Worm (Caenorhabditis elegans) whole organism, L3 larva: ENCODE measurements around the gene gpd-2.

Source experiments
- R02D3.7 ChIP-seq: fragments of 150-350 bp; optimal IDR thresholded peaks from 2 replicates; lab custom pipeline; 2014; ENCODE audit warnings: missing biosample characterization, missing genetic modification characterization
- ZK546.5 ChIP-seq: sonication (generic microtip); optimal IDR thresholded peaks from 2 replicates; lab custom pipeline; 2017; ENCODE audit warnings: missing biosample characterization, missing genetic modification characterization
- aly-2 ChIP-seq: fragments of 150-350 bp; optimal IDR thresholded peaks from 2 replicates; lab custom pipeline; 2014; ENCODE audit warnings: missing biosample characterization, missing genetic modification characterization
- ama-1 ChIP-seq: fragments of 150-350 bp; optimal IDR thresholded peaks from 2 replicates; lab custom pipeline; 2018
- ceh-16 ChIP-seq: sonication (generic microtip); optimal IDR thresholded peaks from 2 replicates; lab custom pipeline; 2017; ENCODE audit warnings: missing biosample characterization, missing genetic modification characterization
- ceh-28 ChIP-seq: fragments of 150-350 bp; optimal IDR thresholded peaks from 2 replicates; lab custom pipeline; 2014; ENCODE audit warnings: missing biosample characterization, missing genetic modification reagents, missing genetic modification characterization
- ceh-82 ChIP-seq: fragments of 150-350 bp; optimal IDR thresholded peaks from 2 replicates; lab custom pipeline; 2014; ENCODE audit warnings: missing biosample characterization, missing genetic modification characterization
- ceh-9 ChIP-seq: sonication (generic microtip); optimal IDR thresholded peaks from 2 replicates; lab custom pipeline; 2018; ENCODE audit warnings: missing biosample characterization, missing genetic modification characterization
- daf-12 ChIP-seq: fragments of 150-350 bp; optimal IDR thresholded peaks from 2 replicates; lab custom pipeline; 2014; ENCODE audit warnings: missing biosample characterization, missing genetic modification reagents, missing genetic modification characterization
- egl-27 ChIP-seq: sonication (generic microtip); optimal IDR thresholded peaks from 4 replicates; lab custom pipeline; 2017; ENCODE audit warnings: missing biosample characterization, missing genetic modification reagents, missing genetic modification characterization
- egl-5 ChIP-seq: fragments of 150-350 bp; optimal IDR thresholded peaks from 2 replicates; lab custom pipeline; 2017; ENCODE audit warnings: missing biosample characterization, missing genetic modification reagents, missing genetic modification characterization, inconsistent platforms
- elt-1 ChIP-seq: fragments of 150-350 bp; optimal IDR thresholded peaks from 2 replicates; lab custom pipeline; 2014; ENCODE audit warnings: missing biosample characterization, missing genetic modification characterization
- elt-2 ChIP-seq: sonication (generic microtip); optimal IDR thresholded peaks from 2 replicates; lab custom pipeline; 2016; ENCODE audit warnings: missing genetic modification reagents, mild to moderate bottlenecking, missing genetic modification characterization, missing compliant biosample characterization
- elt-3 ChIP-seq, 3 experiments: fragments of 150-350 bp in 1 of 3; sonication (generic microtip) in 2 of 3; optimal IDR thresholded peaks; 2 replicates in 2 of 3; 4 replicates in 1 of 3; lab custom pipeline; 2014 to 2017; ENCODE audit warnings: missing biosample characterization in 3 of 3, missing genetic modification characterization in 3 of 3
- eor-1 ChIP-seq, 2 experiments: fragments of 150-350 bp; optimal IDR thresholded peaks; 2 replicates each; lab custom pipeline; 2014 to 2018; ENCODE audit warnings: missing biosample characterization in 2 of 2, missing genetic modification characterization in 2 of 2
- fkh-10 ChIP-seq: sonication (generic microtip); optimal IDR thresholded peaks from 2 replicates; lab custom pipeline; 2017; ENCODE audit warnings: missing biosample characterization, missing genetic modification reagents, missing genetic modification characterization
- fkh-2 ChIP-seq: fragments of 150-350 bp; optimal IDR thresholded peaks from 2 replicates; lab custom pipeline; 2014; ENCODE audit warnings: missing biosample characterization, missing genetic modification reagents, missing genetic modification characterization
- fos-1 ChIP-seq: fragments of 150-350 bp; optimal IDR thresholded peaks from 2 replicates; lab custom pipeline; 2014; ENCODE audit warnings: missing biosample characterization, missing genetic modification characterization
- hmg-11 ChIP-seq: sonication (generic microtip); optimal IDR thresholded peaks from 2 replicates; lab custom pipeline; 2016; ENCODE audit warnings: missing genetic modification characterization, missing compliant biosample characterization
- jun-1 ChIP-seq: fragments of 150-350 bp; optimal IDR thresholded peaks from 2 replicates; lab custom pipeline; 2014; ENCODE audit warnings: missing biosample characterization, missing genetic modification reagents, missing genetic modification characterization
- lin-15B ChIP-seq: fragments of 150-350 bp; optimal IDR thresholded peaks from 2 replicates; lab custom pipeline; 2014; ENCODE audit warnings: missing biosample characterization, missing genetic modification characterization
- lin-39 ChIP-seq: fragments of 150-350 bp; optimal IDR thresholded peaks from 2 replicates; lab custom pipeline; 2018; ENCODE audit warnings: missing biosample characterization, missing genetic modification reagents, missing genetic modification characterization
- lsy-12 ChIP-seq: sonication (generic microtip); optimal IDR thresholded peaks from 2 replicates; lab custom pipeline; 2016; ENCODE audit warnings: mild to moderate bottlenecking, missing genetic modification characterization, missing compliant biosample characterization
- mdl-1 ChIP-seq: fragments of 150-350 bp; optimal IDR thresholded peaks from 2 replicates; lab custom pipeline; 2014; ENCODE audit warnings: missing biosample characterization, missing genetic modification characterization
- mml-1 ChIP-seq: fragments of 150-350 bp; sonication (generic microtip); optimal IDR thresholded peaks from 3 replicates; lab custom pipeline; 2014; ENCODE audit warnings: missing biosample characterization, missing genetic modification characterization
- nfya-1 ChIP-seq: sonication (generic microtip); optimal IDR thresholded peaks from 2 replicates; lab custom pipeline; 2017; ENCODE audit warnings: missing genetic modification characterization, mild to moderate bottlenecking, missing compliant biosample characterization, antibody characterized with exemption, moderate library complexity; ENCODE audit not compliant: insufficient read depth
- nhr-11 ChIP-seq: fragments of 150-350 bp; optimal IDR thresholded peaks from 2 replicates; lab custom pipeline; 2014; ENCODE audit warnings: missing biosample characterization, missing genetic modification characterization
- nhr-12 ChIP-seq: fragments of 150-350 bp; optimal IDR thresholded peaks from 2 replicates; lab custom pipeline; 2014; ENCODE audit warnings: missing biosample characterization, missing genetic modification characterization
- nhr-23 ChIP-seq: fragments of 150-350 bp; optimal IDR thresholded peaks from 2 replicates; lab custom pipeline; 2014; ENCODE audit warnings: missing biosample characterization, missing genetic modification reagents, missing genetic modification characterization
- nhr-237 ChIP-seq: fragments of 150-350 bp; optimal IDR thresholded peaks from 2 replicates; lab custom pipeline; 2014; ENCODE audit warnings: missing biosample characterization, missing genetic modification characterization
- nhr-25 ChIP-seq: sonication (generic microtip); optimal IDR thresholded peaks from 2 replicates; lab custom pipeline; 2017; ENCODE audit warnings: missing biosample characterization, missing genetic modification characterization
- nhr-28 ChIP-seq: fragments of 150-350 bp; optimal IDR thresholded peaks from 2 replicates; lab custom pipeline; 2014; ENCODE audit warnings: missing biosample characterization, missing genetic modification characterization
- nhr-43 ChIP-seq: sonication (generic microtip); optimal IDR thresholded peaks from 2 replicates; lab custom pipeline; 2016; ENCODE audit warnings: mild to moderate bottlenecking, missing genetic modification characterization, missing compliant biosample characterization; ENCODE audit not compliant: poor library complexity, severe bottlenecking
- nhr-67 ChIP-seq: fragments of 150-350 bp; optimal IDR thresholded peaks from 2 replicates; lab custom pipeline; 2014; ENCODE audit warnings: missing biosample characterization, missing genetic modification characterization
- nhr-76 ChIP-seq: fragments of 150-350 bp; sonication (generic microtip); optimal IDR thresholded peaks from 5 replicates; lab custom pipeline; 2014; ENCODE audit warnings: missing biosample characterization, missing genetic modification characterization
- nhr-77 ChIP-seq: fragments of 150-350 bp; optimal IDR thresholded peaks from 2 replicates; lab custom pipeline; 2014; ENCODE audit warnings: missing biosample characterization, missing genetic modification characterization
- pha-4 ChIP-seq: fragments of 150-350 bp; optimal IDR thresholded peaks from 2 replicates; lab custom pipeline; 2014; ENCODE audit warnings: missing biosample characterization, missing genetic modification reagents, missing genetic modification characterization
- pqm-1 ChIP-seq: fragments of 150-350 bp; optimal IDR thresholded peaks from 2 replicates; lab custom pipeline; 2017; ENCODE audit warnings: missing biosample characterization, missing genetic modification characterization, inconsistent platforms
- sea-2 ChIP-seq: fragments of 150-350 bp; sonication (generic microtip); optimal IDR thresholded peaks from 4 replicates; lab custom pipeline; 2014; ENCODE audit warnings: missing biosample characterization, missing genetic modification reagents, missing genetic modification characterization
- skn-1 ChIP-seq: fragments of 150-350 bp; optimal IDR thresholded peaks from 2 replicates; lab custom pipeline; 2014; ENCODE audit warnings: missing biosample characterization, missing genetic modification characterization
- snpc-4 ChIP-seq: fragments of 150-350 bp; optimal IDR thresholded peaks from 2 replicates; lab custom pipeline; 2014; ENCODE audit warnings: missing biosample characterization, missing genetic modification characterization
- tbx-2 ChIP-seq: sonication (generic microtip); optimal IDR thresholded peaks from 2 replicates; lab custom pipeline; 2016; ENCODE audit warnings: mild to moderate bottlenecking, missing genetic modification characterization, missing compliant biosample characterization
- unc-39 ChIP-seq: sonication (generic microtip); optimal IDR thresholded peaks from 4 replicates; lab custom pipeline; 2017; ENCODE audit warnings: missing biosample characterization, missing genetic modification characterization
- unc-62 ChIP-seq: fragments of 150-350 bp; sonication (generic microtip); optimal IDR thresholded peaks from 4 replicates; lab custom pipeline; 2014; ENCODE audit warnings: missing biosample characterization, missing genetic modification reagents, missing genetic modification characterization
- zag-1 ChIP-seq: fragments of 150-350 bp; optimal IDR thresholded peaks from 2 replicates; lab custom pipeline; 2014; ENCODE audit warnings: missing biosample characterization, missing genetic modification characterization
- ztf-11 ChIP-seq: fragments of 150-350 bp; optimal IDR thresholded peaks from 2 replicates; lab custom pipeline; 2014; ENCODE audit warnings: missing biosample characterization, missing genetic modification characterization
- ztf-4 ChIP-seq: fragments of 150-350 bp; optimal IDR thresholded peaks from 2 replicates; lab custom pipeline; 2014; ENCODE audit warnings: missing biosample characterization, missing genetic modification characterization

The gpd-2 gene

ce11 chrX:3135186-3135585 is 20.7 kb upstream of the gpd-2 start, which contains the start of gene K10B3.1:
TSS of gene K10B3.1 (plus strand) at chrX:3135486.
- peak; percentile 3 for TF ChIP-seq pha-4 (tag; lab: Kevin White, UChicago)
- no peak for TF ChIP-seq hmg-11 (tag; lab: Kevin White, UChicago)
- no peak for TF ChIP-seq daf-12 (tag; lab: Kevin White, UChicago)
- TF ChIP-seq jun-1: no peak
- TF ChIP-seq egl-27 (tag; lab: Kevin White, UChicago): no peak
- no peak for TF ChIP-seq lin-39 (tag; lab: Kevin White, UChicago)
- TF ChIP-seq, all 47 proteins: peak for 1

ce11 chrX:3127626-3128142 is 13.2 kb upstream of the gpd-2 start:
- peak; percentile 98 for TF ChIP-seq pha-4 (tag; lab: Kevin White, UChicago)
- peak; percentile 96 for TF ChIP-seq jun-1
- peak; percentile 92 for TF ChIP-seq lsy-12
- peak; percentile 92 for TF ChIP-seq nfya-1 (tag; lab: Kevin White, UChicago)
- no peak for TF ChIP-seq eor-1 (tag; optimal IDR thresholded peaks at IDR 0.05; lab: Kevin White, UChicago)
- TF ChIP-seq ZK546.5: no peak
- TF ChIP-seq elt-3 (tag; optimal IDR thresholded peaks at IDR 0.05; lab: Kevin White, UChicago): peak in 1 of 3 experiments; percentile 4
- peak; percentile 76 for TF ChIP-seq ztf-4 (tag; lab: Kevin White, UChicago)
- peak; percentile 28 for TF ChIP-seq fkh-2 (tag; lab: Kevin White, UChicago)
- TF ChIP-seq ceh-82 (tag; lab: Kevin White, UChicago): peak; percentile 68
- peak; percentile 87 for TF ChIP-seq skn-1
- TF ChIP-seq nhr-76 (tag; lab: Kevin White, UChicago): no peak
- no peak for TF ChIP-seq unc-39 (tag; lab: Kevin White, UChicago)
- TF ChIP-seq nhr-67 (tag; lab: Kevin White, UChicago): no peak
- TF ChIP-seq ceh-28 (tag; lab: Kevin White, UChicago): peak; percentile 80
- peak; percentile 87 for TF ChIP-seq nhr-11
- peak; percentile 72 for TF ChIP-seq pqm-1 (tag; lab: Kevin White, UChicago)
- peak; percentile 60 for TF ChIP-seq zag-1 (tag; lab: Kevin White, UChicago)
- peak; percentile 90 for TF ChIP-seq unc-62 (GFP tag; lab: Kevin White, UChicago)
- peak; percentile 97 for TF ChIP-seq hmg-11 (tag; lab: Kevin White, UChicago)
- peak; percentile 11 for TF ChIP-seq aly-2
- TF ChIP-seq egl-27 (tag; lab: Kevin White, UChicago): peak; percentile 86
- peak; percentile 95 for TF ChIP-seq nhr-25 (tag; lab: Kevin White, UChicago)
- no peak for TF ChIP-seq nhr-237 (tag; lab: Kevin White, UChicago)
- peak; percentile 93 for TF ChIP-seq fos-1 (tag; lab: Kevin White, UChicago)
- TF ChIP-seq nhr-12 (tag; lab: Kevin White, UChicago): no peak
- TF ChIP-seq fkh-10 (GFP tag; lab: Kevin White, UChicago): peak; percentile 67
- no peak for TF ChIP-seq ztf-11 (tag; lab: Kevin White, UChicago)
- peak; percentile 29 for TF ChIP-seq ama-1 (lab: Kevin White, UChicago)
- no peak for TF ChIP-seq mml-1
- peak; percentile 86 for TF ChIP-seq tbx-2
- TF ChIP-seq mdl-1 (tag; lab: Kevin White, UChicago): peak; percentile 54
- peak; percentile 51 for TF ChIP-seq snpc-4
- TF ChIP-seq lin-39 (tag; lab: Kevin White, UChicago): peak; percentile 99
- TF ChIP-seq nhr-77: no peak
- TF ChIP-seq daf-12 (tag; lab: Kevin White, UChicago): no peak
- peak; percentile 78 for TF ChIP-seq elt-1 (tag; lab: Kevin White, UChicago)
- peak; percentile 79 for TF ChIP-seq nhr-23 (tag; lab: Kevin White, UChicago)
- TF ChIP-seq egl-5 (tag; lab: Kevin White, UChicago): peak; percentile 78
- no peak for TF ChIP-seq ceh-9 (tag; lab: Kevin White, UChicago)
- TF ChIP-seq R02D3.7 (tag; lab: Kevin White, UChicago): peak; percentile 43
- peak; percentile 92 for TF ChIP-seq elt-2 (tag; lab: Kevin White, UChicago)
- TF ChIP-seq nhr-28 (tag; lab: Kevin White, UChicago): no peak
- TF ChIP-seq lin-15B: peak; percentile 65
- TF ChIP-seq sea-2 (GFP tag; lab: Kevin White, UChicago): no peak
- no peak for TF ChIP-seq ceh-16
- TF ChIP-seq nhr-43 (tag; lab: Kevin White, UChicago): peak; percentile 76
- TF ChIP-seq, all 47 proteins: peak for 32
